Worm (Caenorhabditis elegans): ENCODE measurements around the gene mmad-1.
A peak's percentile ranks its signal among the peaks of the same experiment; 100 is the strongest.

The mmad-1 gene

ce11 chrIII:13548982-13549381, at the start of gene mmad-1:
Gene mmad-1 (minus strand): TSS chrIII:13549005.
- no peak for TF ChIP-seq ZK546.5 (tag; optimal IDR thresholded peaks at IDR 0.05)
- peak; percentile 22 for TF ChIP-seq gmeb-1 (tag; optimal IDR thresholded peaks at IDR 0.05)
- peak; percentile 32 for TF ChIP-seq ztf-4 (tag; optimal IDR thresholded peaks at IDR 0.05)
- TF ChIP-seq alr-1 (tag; optimal IDR thresholded peaks at IDR 0.05): no peak
- no peak for TF ChIP-seq skn-1 (tag; optimal IDR thresholded peaks at IDR 0.05)
- no peak for TF ChIP-seq lin-11 (tag; optimal IDR thresholded peaks at IDR 0.05)
- no peak for TF ChIP-seq mab-5 (tag; optimal IDR thresholded peaks at IDR 0.05)
- no peak for TF ChIP-seq lin-13 (GFP tag; optimal IDR thresholded peaks at IDR 0.05)
- no peak for TF ChIP-seq ceh-16 (tag; optimal IDR thresholded peaks at IDR 0.05)
- TF ChIP-seq unc-55 (GFP tag; optimal IDR thresholded peaks at IDR 0.05): peak; percentile 61
- TF ChIP-seq sma-9 (GFP tag; optimal IDR thresholded peaks at IDR 0.05): peak; percentile 37
- no peak for TF ChIP-seq sma-9 (tag; optimal IDR thresholded peaks at IDR 0.05)
- TF ChIP-seq lsy-2 (tag; optimal IDR thresholded peaks at IDR 0.05): peak in 1 of 2 experiments; percentile 67
- no peak for TF ChIP-seq lin-39 (tag; optimal IDR thresholded peaks at IDR 0.05)
- no peak for TF ChIP-seq nhr-21 (tag; optimal IDR thresholded peaks at IDR 0.05)
- no peak for TF ChIP-seq zag-1 (tag; optimal IDR thresholded peaks at IDR 0.05)
- TF ChIP-seq crh-2 (tag; optimal IDR thresholded peaks at IDR 0.05): peak; percentile 72
- TF ChIP-seq aly-2 (tag; optimal IDR thresholded peaks at IDR 0.05): no peak
- peak; percentile 55 for TF ChIP-seq fos-1 (tag; optimal IDR thresholded peaks at IDR 0.05)
- peak; percentile 43 for TF ChIP-seq nhr-25 (tag; optimal IDR thresholded peaks at IDR 0.05)
- TF ChIP-seq ztf-11 (tag; optimal IDR thresholded peaks at IDR 0.05): no peak
- peak; percentile 76 for TF ChIP-seq blmp-1 (tag; optimal IDR thresholded peaks at IDR 0.05; ENCODE audit: insufficient read depth)
- TF ChIP-seq unc-62 (GFP tag; optimal IDR thresholded peaks at IDR 0.05): no peak
- TF ChIP-seq sma-3 (GFP tag; optimal IDR thresholded peaks at IDR 0.05): peak; percentile 59
- no peak for TF ChIP-seq Y55F3AM.14 (GFP tag; optimal IDR thresholded peaks at IDR 0.05)
- no peak for TF ChIP-seq peb-1 (tag; optimal IDR thresholded peaks at IDR 0.05)
- TF ChIP-seq nhr-237 (tag; optimal IDR thresholded peaks at IDR 0.05): no peak
- no peak for TF ChIP-seq elt-1 (tag; optimal IDR thresholded peaks at IDR 0.05)
- TF ChIP-seq snpc-4 (tag; optimal IDR thresholded peaks at IDR 0.05): no peak
- TF ChIP-seq sem-4 (tag; optimal IDR thresholded peaks at IDR 0.05): peak; percentile 16
- no peak for TF ChIP-seq R02D3.7 (tag; optimal IDR thresholded peaks at IDR 0.05)
- TF ChIP-seq nhr-77 (tag; optimal IDR thresholded peaks at IDR 0.05): no peak
- TF ChIP-seq mdl-1 (tag; optimal IDR thresholded peaks at IDR 0.05): no peak
- no peak for TF ChIP-seq nhr-6 (tag; optimal IDR thresholded peaks at IDR 0.05)
- TF ChIP-seq ama-1 (optimal IDR thresholded peaks at IDR 0.05): peak; percentile 26
- no peak for TF ChIP-seq mbf-1 (tag; optimal IDR thresholded peaks at IDR 0.05)
- TF ChIP-seq F13H6.1 (tag; optimal IDR thresholded peaks at IDR 0.05): peak; percentile 33
- no peak for TF ChIP-seq nhr-12 (tag; optimal IDR thresholded peaks at IDR 0.05)
- TF ChIP-seq nhr-10 (tag; optimal IDR thresholded peaks at IDR 0.05): no peak
- no peak for TF ChIP-seq nhr-23 (tag; optimal IDR thresholded peaks at IDR 0.05)
- peak; percentile 59 for TF ChIP-seq nhr-129 (tag; optimal IDR thresholded peaks at IDR 0.05)
- TF ChIP-seq ceh-82 (tag; optimal IDR thresholded peaks at IDR 0.05): no peak
- no peak for TF ChIP-seq nhr-11 (tag; optimal IDR thresholded peaks at IDR 0.05)
- TF ChIP-seq C34F6.9 (tag; optimal IDR thresholded peaks at IDR 0.05): peak; percentile 69
- no peak for TF ChIP-seq unc-39 (tag; optimal IDR thresholded peaks at IDR 0.05)
- TF ChIP-seq ztf-1 (GFP tag; conservative IDR thresholded peaks at IDR 0.05): no peak
- TF ChIP-seq elt-3 (tag; optimal IDR thresholded peaks at IDR 0.05): no peak
- TF ChIP-seq dmd-4 (tag; optimal IDR thresholded peaks at IDR 0.05): no peak
- no peak for TF ChIP-seq egl-27 (tag; optimal IDR thresholded peaks at IDR 0.05)
